Fruit fly (Drosophila melanogaster) whole organism, pupa: ENCODE measurements around the gene CG14414.

ENCODE experiments used
- CG17806 ChIP-seq: fragments of 200-800 bp; sonication (Bioruptor generic); optimal IDR thresholded peaks from 2 replicates; lab custom pipeline; 2018; ENCODE audit warnings: missing biosample characterization, mild to moderate bottlenecking, missing genetic modification characterization, moderate library complexity
- CG34367 ChIP-seq: fragments of 200-800 bp; sonication (Bioruptor generic); optimal IDR thresholded peaks from 2 replicates; lab custom pipeline; 2018; ENCODE audit warnings: missing biosample characterization, mild to moderate bottlenecking, missing genetic modification characterization
- CG8301 ChIP-seq: fragments of 200-800 bp; sonication (Bioruptor generic); optimal IDR thresholded peaks from 2 replicates; lab custom pipeline; 2018; ENCODE audit warnings: missing biosample characterization, mild to moderate bottlenecking, missing genetic modification characterization
- EcR ChIP-seq: fragments of 200-800 bp; sonication (Bioruptor generic); optimal IDR thresholded peaks from 3 replicates; lab custom pipeline; 2019; ENCODE audit warnings: missing biosample characterization, missing genetic modification characterization, mild to moderate bottlenecking, moderate library complexity, missing genetic modification reagents
- rn ChIP-seq: fragments of 200-800 bp; sonication (Bioruptor generic); IDR thresholded peaks from 2 replicates; pipeline ENCODE4 v1.3.6; 2022; ENCODE audit warnings: missing biosample characterization, missing genetic modification characterization

DNA sequence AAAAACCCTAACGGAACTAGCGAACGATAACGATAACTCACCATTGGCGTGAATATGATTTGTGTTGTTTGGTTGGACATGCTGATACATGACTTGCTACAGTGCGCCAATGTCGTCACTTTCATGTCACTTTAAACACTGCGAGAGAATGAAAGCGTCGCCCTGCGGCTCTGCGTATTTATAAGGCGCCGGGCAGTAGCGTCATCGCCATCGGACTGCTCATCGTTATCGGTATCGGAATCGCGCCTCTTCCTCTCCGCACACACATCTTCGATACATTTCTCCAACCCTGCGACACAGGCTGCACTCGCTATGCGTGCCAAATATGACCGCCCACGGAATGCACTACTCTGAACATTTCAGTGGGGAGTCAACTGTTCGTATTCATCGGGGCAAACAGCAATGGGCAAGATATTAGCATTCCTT lies 22.0 kb downstream of the CG14414 start, which contains the start of gene sbm:
- TF ChIP-seq CG34367 (tag; lab: Kevin White, UChicago): no peak
- TF ChIP-seq CG17806: no peak
- no peak for TF ChIP-seq rn (GFP tag; lab: Robert Waterston, UW)
- no peak for TF ChIP-seq EcR (GFP tag; lab: Kevin White, UChicago)
- no peak for TF ChIP-seq CG8301 (tag; lab: Kevin White, UChicago)
